Worm (Caenorhabditis elegans) whole organism, mixed stage, embryonic: ENCODE data around the gene bath-38.

ENCODE experiments used
- bed-3 ChIP-seq: fragments of 200-800 bp; sonication (Bioruptor generic); optimal IDR thresholded peaks from 3 replicates; lab custom pipeline; 2018; ENCODE audit warnings: mild to moderate bottlenecking, missing genetic modification characterization, moderate library complexity, missing compliant biosample characterization
- blmp-1 ChIP-seq: fragments of 150-350 bp; optimal IDR thresholded peaks from 2 replicates; lab custom pipeline; 2014; ENCODE audit warnings: missing biosample characterization, missing genetic modification characterization
- ceh-39 ChIP-seq: fragments of 150-350 bp; optimal IDR thresholded peaks from 2 replicates; lab custom pipeline; 2014; ENCODE audit warnings: missing biosample characterization, missing genetic modification characterization
- ceh-43 ChIP-seq: fragments of 200-800 bp; sonication (Bioruptor generic); optimal IDR thresholded peaks from 2 replicates; lab custom pipeline; 2018; ENCODE audit warnings: mild to moderate bottlenecking, missing genetic modification characterization, moderate library complexity, missing compliant biosample characterization
- ceh-83 ChIP-seq: fragments of 200-800 bp; sonication (Bioruptor generic); optimal IDR thresholded peaks from 2 replicates; lab custom pipeline; 2018; ENCODE audit warnings: mild to moderate bottlenecking, missing genetic modification characterization, missing compliant biosample characterization
- ces-1 ChIP-seq: fragments of 150-350 bp; optimal IDR thresholded peaks from 2 replicates; lab custom pipeline; 2014; ENCODE audit warnings: missing biosample characterization, missing genetic modification reagents, missing genetic modification characterization
- cnd-1 ChIP-seq: fragments of 200-800 bp; sonication (Bioruptor generic); optimal IDR thresholded peaks from 2 replicates; lab custom pipeline; 2018; ENCODE audit warnings: mild to moderate bottlenecking, missing genetic modification characterization, missing compliant biosample characterization
- drap-1 ChIP-seq: fragments of 200-800 bp; sonication (Bioruptor generic); optimal IDR thresholded peaks from 3 replicates; lab custom pipeline; 2018; ENCODE audit warnings: mild to moderate bottlenecking, missing genetic modification characterization, missing compliant biosample characterization
- elt-1 ChIP-seq: sonication (generic microtip); optimal IDR thresholded peaks from 2 replicates; lab custom pipeline; 2017; ENCODE audit warnings: missing genetic modification characterization, mild to moderate bottlenecking, missing compliant biosample characterization, antibody characterized with exemption, moderate library complexity, borderline replicate concordance; ENCODE audit not compliant: insufficient read depth
- flh-1 ChIP-seq: fragments of 200-800 bp; sonication (Bioruptor generic); optimal IDR thresholded peaks from 2 replicates; lab custom pipeline; 2018; ENCODE audit warnings: mild to moderate bottlenecking, missing genetic modification characterization, moderate library complexity, missing compliant biosample characterization
- ham-2 ChIP-seq: fragments of 200-800 bp; sonication (Bioruptor generic); optimal IDR thresholded peaks from 2 replicates; lab custom pipeline; 2018; ENCODE audit warnings: mild to moderate bottlenecking, missing genetic modification characterization, missing compliant biosample characterization
- hlh-1 ChIP-seq: fragments of 150-350 bp; optimal IDR thresholded peaks from 2 replicates; lab custom pipeline; 2014; ENCODE audit warnings: missing biosample characterization, missing genetic modification reagents, missing genetic modification characterization
- lin-13 ChIP-seq: fragments of 150-350 bp; optimal IDR thresholded peaks from 2 replicates; lab custom pipeline; 2014; ENCODE audit warnings: missing biosample characterization, missing genetic modification characterization
- lin-32 ChIP-seq: fragments of 200-800 bp; sonication (Bioruptor generic); optimal IDR thresholded peaks from 2 replicates; lab custom pipeline; 2018; ENCODE audit warnings: mild to moderate bottlenecking, missing genetic modification characterization, missing compliant biosample characterization
- lsy-2 ChIP-seq: fragments of 150-350 bp; optimal IDR thresholded peaks from 2 replicates; lab custom pipeline; 2014; ENCODE audit warnings: missing biosample characterization, missing genetic modification characterization
- mab-5 ChIP-seq: fragments of 150-350 bp; optimal IDR thresholded peaks from 2 replicates; lab custom pipeline; 2014; ENCODE audit warnings: missing biosample characterization, missing genetic modification characterization
- mep-1 ChIP-seq: fragments of 150-350 bp; optimal IDR thresholded peaks from 2 replicates; lab custom pipeline; 2017; ENCODE audit warnings: missing biosample characterization, missing genetic modification reagents, missing genetic modification characterization, inconsistent platforms
- mls-2 ChIP-seq: sonication (generic microtip); optimal IDR thresholded peaks from 2 replicates; lab custom pipeline; 2016; ENCODE audit warnings: mild to moderate bottlenecking, missing genetic modification characterization, moderate library complexity, missing compliant biosample characterization
- nhr-12 ChIP-seq: fragments of 150-350 bp; optimal IDR thresholded peaks from 2 replicates; lab custom pipeline; 2014; ENCODE audit warnings: missing biosample characterization, missing genetic modification characterization
- nhr-2 ChIP-seq: fragments of 150-350 bp; optimal IDR thresholded peaks from 2 replicates; lab custom pipeline; 2014; ENCODE audit warnings: missing biosample characterization, missing genetic modification characterization
- nhr-237 ChIP-seq: fragments of 150-350 bp; optimal IDR thresholded peaks from 2 replicates; lab custom pipeline; 2014; ENCODE audit warnings: missing biosample characterization, missing genetic modification characterization
- nhr-28 ChIP-seq: fragments of 150-350 bp; optimal IDR thresholded peaks from 2 replicates; lab custom pipeline; 2014; ENCODE audit warnings: missing biosample characterization, missing genetic modification characterization
- nhr-76 ChIP-seq: sonication (generic microtip); optimal IDR thresholded peaks from 2 replicates; lab custom pipeline; 2017; ENCODE audit warnings: missing biosample characterization, missing genetic modification characterization
- pha-4 ChIP-seq: fragments of 150-350 bp; optimal IDR thresholded peaks from 2 replicates; lab custom pipeline; 2018; ENCODE audit warnings: missing biosample characterization, missing genetic modification reagents, missing genetic modification characterization
- sem-2 ChIP-seq: fragments of 200-800 bp; sonication (Bioruptor generic); optimal IDR thresholded peaks from 2 replicates; lab custom pipeline; 2018; ENCODE audit warnings: mild to moderate bottlenecking, missing genetic modification characterization, missing compliant biosample characterization
- snpc-4 ChIP-seq: fragments of 150-350 bp; optimal IDR thresholded peaks from 2 replicates; lab custom pipeline; 2014; ENCODE audit warnings: missing biosample characterization, missing genetic modification characterization
- sptf-1 ChIP-seq: sonication (generic microtip); optimal IDR thresholded peaks from 2 replicates; lab custom pipeline; 2017; ENCODE audit warnings: mild to moderate bottlenecking, missing genetic modification characterization, moderate library complexity, missing compliant biosample characterization
- unc-120 ChIP-seq: sonication (generic microtip); optimal IDR thresholded peaks from 2 replicates; lab custom pipeline; 2017; ENCODE audit warnings: missing genetic modification characterization, missing compliant biosample characterization; ENCODE audit not compliant: poor library complexity, severe bottlenecking
- unc-39 ChIP-seq: fragments of 150-350 bp; optimal IDR thresholded peaks from 2 replicates; lab custom pipeline; 2014; ENCODE audit warnings: missing biosample characterization, missing genetic modification characterization
- unc-62 ChIP-seq: fragments of 150-350 bp; optimal IDR thresholded peaks from 2 replicates; lab custom pipeline; 2014; ENCODE audit warnings: missing biosample characterization, missing genetic modification reagents, missing genetic modification characterization
- zip-8 ChIP-seq: fragments of 150-350 bp; optimal IDR thresholded peaks from 2 replicates; lab custom pipeline; 2014; ENCODE audit warnings: missing biosample characterization, missing genetic modification characterization
- ztf-11 ChIP-seq: fragments of 150-350 bp; optimal IDR thresholded peaks from 2 replicates; lab custom pipeline; 2014; ENCODE audit warnings: missing biosample characterization, missing genetic modification characterization

Gene bath-38

DNA sequence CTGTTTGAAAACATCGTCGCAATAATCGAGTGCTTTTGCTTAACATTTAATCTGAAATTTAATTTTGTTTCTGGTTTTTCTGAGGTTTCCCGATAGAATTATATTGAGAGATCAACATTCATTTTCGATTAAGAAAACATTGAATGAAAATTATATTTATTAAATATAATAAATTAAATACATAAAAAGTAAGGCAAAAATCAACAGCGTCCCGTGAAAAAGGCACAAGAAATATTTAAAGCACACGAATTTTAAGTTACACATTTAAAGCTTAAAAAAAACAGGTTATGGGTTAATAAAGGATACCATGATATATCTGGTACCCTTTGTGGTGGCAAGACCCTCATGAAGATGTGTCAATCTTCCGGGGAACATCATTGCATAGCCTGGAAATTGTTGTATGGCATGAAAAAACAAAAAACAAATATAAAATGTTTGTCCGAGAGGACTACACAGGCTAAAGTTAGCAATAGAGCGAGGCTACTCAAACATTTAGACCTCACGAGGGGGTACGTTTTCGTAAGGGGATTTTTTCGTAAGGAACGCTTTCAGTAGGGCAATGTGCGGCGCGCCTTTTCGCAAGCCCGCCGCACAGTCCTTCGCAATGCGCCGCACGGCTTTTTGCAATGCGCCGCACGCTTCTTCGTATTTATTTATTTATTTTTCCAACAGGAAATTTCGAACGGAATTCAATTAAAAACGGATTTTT, 11.8 kb downstream of the bath-38 start, which contains the start of gene mtcu-2:
mtcu-2 (minus strand) TSS at position 51 of the 709 bp plus-strand sequence.
- TF ChIP-seq nhr-237 (tag; lab: Kevin White, UChicago) (peak; percentile 35), ceh-83 (peak; percentile 48), pha-4 (tag; lab: Kevin White, UChicago) (peak; percentile 63), ces-1 (GFP tag; lab: Kevin White, UChicago) (peak; percentile 59), sptf-1 (tag; lab: Kevin White, UChicago) (peak; percentile 71), cnd-1 (tag; lab: Kevin White, UChicago) (peak; percentile 23), lin-13 (peak; percentile 40), lsy-2 (tag; lab: Kevin White, UChicago) (peak; percentile 60), mep-1 (peak; percentile 59), drap-1 (GFP tag; lab: Kevin White, UChicago) (peak; percentile 46)

DNA sequence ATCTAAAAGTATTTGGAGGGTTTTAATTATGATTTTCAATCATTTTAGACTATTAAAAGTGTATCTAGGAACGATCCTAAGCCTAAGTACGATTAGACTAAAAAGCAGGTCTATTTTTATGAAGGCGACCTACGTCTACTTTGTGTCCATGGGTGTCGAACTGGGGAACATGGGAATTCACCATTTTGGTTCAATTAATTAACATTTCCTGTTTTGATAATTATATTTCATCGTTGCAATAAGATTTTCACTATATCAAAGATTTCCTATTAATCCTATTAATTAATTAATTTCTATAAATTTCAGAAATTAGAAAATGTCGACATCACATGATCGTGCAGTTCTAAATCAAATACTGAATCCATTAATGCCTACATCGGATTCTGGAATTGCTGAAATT, 15.2 kb downstream of the bath-38 start, which contains the start of gene ttc-36:
ttc-36 (plus strand) TSS at position 301 of the 400 bp plus-strand sequence.
- TF ChIP-seq nhr-28 (tag; lab: Kevin White, UChicago) = no peak
- no peak for TF ChIP-seq blmp-1 (tag; lab: Kevin White, UChicago)
- no peak for TF ChIP-seq lsy-2 (tag; lab: Kevin White, UChicago)
- TF ChIP-seq lin-32 (GFP tag; lab: Kevin White, UChicago) = no peak
- TF ChIP-seq sptf-1 (tag; lab: Kevin White, UChicago) = no peak
- no peak for TF ChIP-seq lin-13
- no peak for TF ChIP-seq ztf-11 (tag; lab: Kevin White, UChicago)
- TF ChIP-seq nhr-2 (tag; lab: Kevin White, UChicago) = no peak
- no peak for TF ChIP-seq unc-120
- no peak for TF ChIP-seq nhr-76
- no peak for TF ChIP-seq unc-39
- no peak for TF ChIP-seq ces-1 (GFP tag; lab: Kevin White, UChicago)
- no peak for TF ChIP-seq sem-2
- no peak for TF ChIP-seq ham-2
- no peak for TF ChIP-seq zip-8 (tag; lab: Kevin White, UChicago)
- TF ChIP-seq nhr-12 (tag; lab: Kevin White, UChicago) = no peak

DNA sequence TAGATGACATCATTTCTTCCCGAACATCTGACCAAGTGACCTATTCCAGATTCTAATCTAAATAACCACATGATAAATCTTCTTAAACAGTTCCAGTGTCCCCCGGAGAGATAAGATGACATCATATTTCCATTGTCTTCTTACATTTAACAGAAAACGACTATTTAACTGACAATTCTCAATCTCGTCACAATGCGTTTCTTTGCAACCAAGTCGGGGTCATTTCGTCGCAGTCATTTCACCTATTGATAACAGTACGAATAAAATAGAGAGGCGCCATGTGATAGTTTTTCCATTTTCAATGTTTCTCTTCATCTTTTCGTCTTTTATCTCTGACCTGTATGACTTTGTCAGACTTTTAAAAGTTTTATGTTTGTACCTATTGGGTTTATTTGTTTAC, 16.0 kb downstream of the bath-38 start:
- no peak for TF ChIP-seq nhr-12 (tag; lab: Kevin White, UChicago)
- no peak for TF ChIP-seq mls-2
- no peak for TF ChIP-seq nhr-28 (tag; lab: Kevin White, UChicago)
- TF ChIP-seq bed-3 = no peak
- TF ChIP-seq flh-1 (GFP tag; lab: Kevin White, UChicago) = no peak
- no peak for TF ChIP-seq elt-1
- TF ChIP-seq ces-1 (GFP tag; lab: Kevin White, UChicago) = no peak
- no peak for TF ChIP-seq ceh-83
- no peak for TF ChIP-seq mab-5 (tag; lab: Kevin White, UChicago)
- TF ChIP-seq snpc-4 (tag; lab: Kevin White, UChicago) = no peak
- TF ChIP-seq unc-62 (GFP tag; lab: Kevin White, UChicago) = no peak
- TF ChIP-seq unc-39 = no peak
- no peak for TF ChIP-seq mep-1

- TF ChIP-seq bed-3 (no peak), mab-5 (tag; lab: Kevin White, UChicago) (no peak), snpc-4 (tag; lab: Kevin White, UChicago) (no peak), ces-1 (GFP tag; lab: Kevin White, UChicago) (no peak), ceh-39 (tag; lab: Kevin White, UChicago) (no peak), nhr-2 (tag; lab: Kevin White, UChicago) (no peak), nhr-12 (tag; lab: Kevin White, UChicago) (no peak), sem-2 (no peak), lin-13 (no peak), nhr-28 (tag; lab: Kevin White, UChicago) (no peak), cnd-1 (tag; lab: Kevin White, UChicago) (no peak), ham-2 (no peak), nhr-237 (tag; lab: Kevin White, UChicago) (no peak), lin-32 (GFP tag; lab: Kevin White, UChicago) (no peak), sptf-1 (tag; lab: Kevin White, UChicago) (no peak)
These were observed 16.9 kb downstream of the bath-38 start, which contains the start of gene F52H3.6 for ce11 chrII:10028195-10028594. TSS of gene F52H3.6 (minus strand) at chrII:10028422.

DNA sequence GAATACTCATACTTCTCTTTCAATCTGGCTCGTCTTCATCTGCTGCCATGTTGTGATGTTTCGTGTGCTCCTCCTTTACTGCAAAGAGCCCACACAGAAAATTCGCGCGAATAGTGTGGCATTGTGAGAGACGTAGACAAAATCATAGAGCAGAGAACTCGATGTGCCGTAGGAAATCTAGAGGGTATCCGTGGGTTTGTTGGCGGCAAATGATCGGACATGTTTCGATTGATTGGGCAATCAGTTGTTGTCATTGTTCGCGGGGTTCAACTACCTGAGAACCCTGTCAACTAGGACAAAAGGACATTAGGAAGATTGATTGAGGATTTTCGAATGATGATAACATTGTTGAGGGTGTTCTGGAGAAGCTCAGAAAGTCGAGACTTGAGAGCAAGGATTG, 20.0 kb downstream of the bath-38 start:
- no peak for TF ChIP-seq ceh-39 (tag; lab: Kevin White, UChicago)
- peak; percentile 91 for TF ChIP-seq unc-62 (GFP tag; lab: Kevin White, UChicago)
- TF ChIP-seq hlh-1 (tag; lab: Kevin White, UChicago) = peak; percentile 55
- TF ChIP-seq drap-1 (GFP tag; lab: Kevin White, UChicago) = no peak
- no peak for TF ChIP-seq ztf-11 (tag; lab: Kevin White, UChicago)
- TF ChIP-seq zip-8 (tag; lab: Kevin White, UChicago) = no peak
- no peak for TF ChIP-seq nhr-237 (tag; lab: Kevin White, UChicago)
- no peak for TF ChIP-seq lsy-2 (tag; lab: Kevin White, UChicago)
- peak; percentile 64 for TF ChIP-seq unc-120
- TF ChIP-seq ceh-43 (GFP tag; lab: Kevin White, UChicago) = no peak
- TF ChIP-seq sptf-1 (tag; lab: Kevin White, UChicago) = no peak
